Worm (Caenorhabditis elegans) whole organism, L3 larva: ENCODE measurements around the gene nhr-261.

Experiments used
- elt-2 ChIP-seq: sonication (generic microtip); optimal IDR thresholded peaks from 2 replicates; lab custom pipeline; 2016; ENCODE audit warnings: missing genetic modification reagents, mild to moderate bottlenecking, missing genetic modification characterization, missing compliant biosample characterization
- elt-3 ChIP-seq, 3 experiments: fragments of 150-350 bp in 1 of 3; sonication (generic microtip) in 2 of 3; optimal IDR thresholded peaks; 2 replicates in 2 of 3; 4 replicates in 1 of 3; lab custom pipeline; 2014 to 2017; ENCODE audit warnings: missing biosample characterization in 3 of 3, missing genetic modification characterization in 3 of 3
- nhr-237 ChIP-seq: fragments of 150-350 bp; optimal IDR thresholded peaks from 2 replicates; lab custom pipeline; 2014; ENCODE audit warnings: missing biosample characterization, missing genetic modification characterization
- nhr-25 ChIP-seq: sonication (generic microtip); optimal IDR thresholded peaks from 2 replicates; lab custom pipeline; 2017; ENCODE audit warnings: missing biosample characterization, missing genetic modification characterization
- nhr-28 ChIP-seq: fragments of 150-350 bp; optimal IDR thresholded peaks from 2 replicates; lab custom pipeline; 2014; ENCODE audit warnings: missing biosample characterization, missing genetic modification characterization
- nhr-43 ChIP-seq: sonication (generic microtip); optimal IDR thresholded peaks from 2 replicates; lab custom pipeline; 2016; ENCODE audit warnings: mild to moderate bottlenecking, missing genetic modification characterization, missing compliant biosample characterization; ENCODE audit not compliant: poor library complexity, severe bottlenecking
- nhr-76 ChIP-seq: fragments of 150-350 bp; sonication (generic microtip); optimal IDR thresholded peaks from 5 replicates; lab custom pipeline; 2014; ENCODE audit warnings: missing biosample characterization, missing genetic modification characterization
- nhr-77 ChIP-seq: fragments of 150-350 bp; optimal IDR thresholded peaks from 2 replicates; lab custom pipeline; 2014; ENCODE audit warnings: missing biosample characterization, missing genetic modification characterization
- pqm-1 ChIP-seq: fragments of 150-350 bp; optimal IDR thresholded peaks from 2 replicates; lab custom pipeline; 2017; ENCODE audit warnings: missing biosample characterization, missing genetic modification characterization, inconsistent platforms
- unc-39 ChIP-seq: sonication (generic microtip); optimal IDR thresholded peaks from 4 replicates; lab custom pipeline; 2017; ENCODE audit warnings: missing biosample characterization, missing genetic modification characterization
- zag-1 ChIP-seq: fragments of 150-350 bp; optimal IDR thresholded peaks from 2 replicates; lab custom pipeline; 2014; ENCODE audit warnings: missing biosample characterization, missing genetic modification characterization
- ztf-11 ChIP-seq: fragments of 150-350 bp; optimal IDR thresholded peaks from 2 replicates; lab custom pipeline; 2014; ENCODE audit warnings: missing biosample characterization, missing genetic modification characterization

ce11 chrII:3902798-3903197 lies 38.2 kb upstream of the nhr-261 start, which contains the start of gene F53C3.3:
- no peak for TF ChIP-seq pqm-1
- TF ChIP-seq zag-1 (tag; lab: Kevin White, UChicago): no peak
- TF ChIP-seq nhr-76 (tag; lab: Kevin White, UChicago): no peak
- TF ChIP-seq nhr-77 (tag; lab: Kevin White, UChicago): no peak
- TF ChIP-seq nhr-28: no peak
- no peak for TF ChIP-seq unc-39
- no peak for TF ChIP-seq nhr-237 (tag; lab: Kevin White, UChicago)
- no peak for TF ChIP-seq nhr-43 (tag; lab: Kevin White, UChicago)
- TF ChIP-seq elt-3 (tag; optimal IDR thresholded peaks at IDR 0.05; lab: Kevin White, UChicago): no peak
- no peak for TF ChIP-seq nhr-25 (tag; lab: Kevin White, UChicago)
- no peak for TF ChIP-seq ztf-11 (tag; lab: Kevin White, UChicago)
- TF ChIP-seq elt-2: no peak
